Fruit fly (Drosophila melanogaster): ENCODE measurements around the gene CG13950.
A peak's percentile ranks its signal among the peaks of the same experiment; 100 is the strongest.

The CG13950 gene

dm6 chr2L:889799-890198 lies 29.8 kb downstream of the CG13950 start (continued):
- TF ChIP-seq ems (GFP tag; optimal IDR thresholded peaks at IDR 0.05) (no peak), CG12659 (GFP tag; optimal IDR thresholded peaks at IDR 0.05) (no peak), abd-A (tag; optimal IDR thresholded peaks at IDR 0.05) (peak; percentile 8), Atf6 (GFP tag; IDR thresholded peaks at IDR 0.05) (peak; percentile 54; the same call in 1 of the 2 replicates), CG31388 (GFP tag; optimal IDR thresholded peaks at IDR 0.05) (no peak), kah (GFP tag; optimal IDR thresholded peaks at IDR 0.05) (no peak), CG32772 (GFP tag; IDR thresholded peaks at IDR 0.05) (no peak), ftz-f1 (GFP tag; optimal IDR thresholded peaks at IDR 0.05) (no peak), Elba2 (GFP tag; optimal IDR thresholded peaks at IDR 0.05) (no peak), CG1233 (GFP tag; optimal IDR thresholded peaks at IDR 0.05) (no peak), Oaz (GFP tag; IDR thresholded peaks at IDR 0.05) (peak; percentile 70), gcm2 (GFP tag; optimal IDR thresholded peaks at IDR 0.05) (no peak), salm (tag; optimal IDR thresholded peaks at IDR 0.05) (no peak), ind (GFP tag; optimal IDR thresholded peaks at IDR 0.05) (no peak), CG12104 (GFP tag; optimal IDR thresholded peaks at IDR 0.05) (no peak), fru (optimal IDR thresholded peaks at IDR 0.05) (no peak), YL-1 (GFP tag; optimal IDR thresholded peaks at IDR 0.05) (no peak), dpn (GFP tag; optimal IDR thresholded peaks at IDR 0.05) (no peak), btn (GFP tag; optimal IDR thresholded peaks at IDR 0.05) (no peak), C15 (GFP tag; IDR thresholded peaks at IDR 0.05) (no peak), CG15269 (tag; optimal IDR thresholded peaks at IDR 0.05) (peak; percentile 54), Optix (GFP tag; IDR thresholded peaks at IDR 0.05) (0 out of 3 replicates have a peak, but pooled peaks have one; percentile 53), CG5953 (GFP tag; IDR thresholded peaks at IDR 0.05) (peak; percentile 39; the same call in 1 of the 2 replicates), CG2120 (GFP tag; optimal IDR thresholded peaks at IDR 0.05) (peak; percentile 48), slbo (GFP tag; IDR thresholded peaks at IDR 0.05) (peak; percentile 77), Mrtf (GFP tag; IDR thresholded peaks at IDR 0.05) (no peak), TFAM (GFP tag; optimal IDR thresholded peaks at IDR 0.05) (no peak), D19B (GFP tag; optimal IDR thresholded peaks at IDR 0.05) (peak; percentile 58), gem (tag; optimal IDR thresholded peaks at IDR 0.05) (peak; percentile 56), rib (GFP tag; IDR thresholded peaks at IDR 0.05) (no peak), CG10543 (GFP tag; optimal IDR thresholded peaks at IDR 0.05) (no peak), CG6654 (GFP tag; optimal IDR thresholded peaks at IDR 0.05) (no peak), CG10209 (GFP tag; optimal IDR thresholded peaks at IDR 0.05) (no peak), CG9876 (GFP tag; optimal IDR thresholded peaks at IDR 0.05) (no peak), CG1832 (GFP tag; optimal IDR thresholded peaks at IDR 0.05) (no peak), CG4404 (GFP tag; IDR thresholded peaks at IDR 0.05) (no peak), CG7987 (GFP tag; optimal IDR thresholded peaks at IDR 0.05) (no peak), sd (tag; optimal IDR thresholded peaks at IDR 0.05) (peak; percentile 19), kay (GFP tag; optimal IDR thresholded peaks at IDR 0.05) (no peak), CG16813 (GFP tag; IDR thresholded peaks at IDR 0.05; ENCODE audit: partially characterized antibody) (no peak), grau (tag; optimal IDR thresholded peaks at IDR 0.05) (no peak), CG16863 (GFP tag; optimal IDR thresholded peaks at IDR 0.05) (no peak), CG4360 (GFP tag; IDR thresholded peaks at IDR 0.05) (no peak), zf30C (GFP tag; optimal IDR thresholded peaks at IDR 0.05) (no peak), sens-2 (GFP tag; IDR thresholded peaks at IDR 0.05) (0 out of 2 replicates have a peak, but pooled peaks have one; percentile 18), tgo (GFP tag; IDR thresholded peaks at IDR 0.05) (peak; percentile 43; the same call in 2 of the 3 replicates), Sox100B (GFP tag; optimal IDR thresholded peaks at IDR 0.05) (no peak), CG34422 (GFP tag; IDR thresholded peaks at IDR 0.05) (peak; percentile 36; the same call in 1 of the 3 replicates), Ada2b (GFP tag; IDR thresholded peaks at IDR 0.05) (peak; percentile 29; the same call in 1 of the 2 replicates), CG9215 (GFP tag; IDR thresholded peaks at IDR 0.05) (peak; percentile 36), hth (optimal IDR thresholded peaks at IDR 0.05) (no peak), CG8089 (GFP tag; optimal IDR thresholded peaks at IDR 0.05) (no peak)

Measured in whole organism, embryonic.